Fruit fly (Drosophila melanogaster) whole organism, embryonic: ENCODE data around the gene Rab18.

ENCODE experiments used
- Bteb2 ChIP-seq: fragments of 200-800 bp; sonication (Bioruptor generic); optimal IDR thresholded peaks from 2 replicates; lab custom pipeline; 2016; ENCODE audit warnings: missing biosample characterization, missing genetic modification characterization
- C15 ChIP-seq: fragments of 200-800 bp; sonication (Bioruptor generic); IDR thresholded peaks from 3 replicates; pipeline ENCODE4 v1.3.6; 2022; ENCODE audit warnings: missing biosample characterization, missing genetic modification characterization
- CG10543 ChIP-seq: fragments of 200-800 bp; sonication (Bioruptor generic); optimal IDR thresholded peaks from 3 replicates; lab custom pipeline; 2017; ENCODE audit warnings: missing biosample characterization, mild to moderate bottlenecking, missing genetic modification characterization, moderate library complexity
- CG11504 ChIP-seq: fragments of 200-800 bp; sonication (Bioruptor generic); optimal IDR thresholded peaks from 3 replicates; lab custom pipeline; 2019; ENCODE audit warnings: missing biosample characterization, mild to moderate bottlenecking, missing genetic modification characterization, moderate library complexity
- CG12155 ChIP-seq: fragments of 200-800 bp; sonication (Bioruptor generic); optimal IDR thresholded peaks from 3 replicates; lab custom pipeline; 2016; ENCODE audit warnings: missing biosample characterization, missing genetic modification characterization
- CG12744 ChIP-seq: fragments of 200-800 bp; sonication (Bioruptor generic); optimal IDR thresholded peaks from 2 replicates; lab custom pipeline; 2016; ENCODE audit warnings: missing biosample characterization, missing genetic modification characterization
- CG14710 ChIP-seq: fragments of 200-800 bp; sonication (Bioruptor generic); optimal IDR thresholded peaks from 3 replicates; lab custom pipeline; 2019; ENCODE audit warnings: missing biosample characterization, mild to moderate bottlenecking, missing genetic modification characterization, moderate library complexity
- CG14965 ChIP-seq: fragments of 200-800 bp; sonication (Bioruptor generic); optimal IDR thresholded peaks from 2 replicates; lab custom pipeline; 2016; ENCODE audit warnings: missing biosample characterization, missing genetic modification characterization, borderline replicate concordance
- CG15269 ChIP-seq: fragments of 200-800 bp; sonication (Bioruptor generic); optimal IDR thresholded peaks from 2 replicates; lab custom pipeline; 2018; ENCODE audit warnings: missing biosample characterization, mild to moderate bottlenecking, missing genetic modification characterization, moderate library complexity
- CG1832 ChIP-seq: fragments of 200-800 bp; sonication (Bioruptor generic); optimal IDR thresholded peaks from 2 replicates; lab custom pipeline; 2017; ENCODE audit warnings: missing biosample characterization, mild to moderate bottlenecking, missing genetic modification characterization, inconsistent platforms
- CG18476 ChIP-seq: fragments of 200-800 bp; sonication (Bioruptor generic); optimal IDR thresholded peaks from 2 replicates; lab custom pipeline; 2016; ENCODE audit warnings: missing biosample characterization, mild to moderate bottlenecking, missing genetic modification characterization
- CG2116 ChIP-seq: fragments of 200-800 bp; sonication (Bioruptor generic); optimal IDR thresholded peaks from 3 replicates; lab custom pipeline; 2018; ENCODE audit warnings: missing biosample characterization, mild to moderate bottlenecking, missing genetic modification characterization
- CG30020 ChIP-seq: fragments of 200-800 bp; optimal IDR thresholded peaks from 2 replicates; lab custom pipeline; 2019; ENCODE audit warnings: missing biosample characterization, mild to moderate bottlenecking, missing genetic modification characterization, moderate library complexity
- CG3065 ChIP-seq: fragments of 200-800 bp; sonication (Bioruptor generic); optimal IDR thresholded peaks from 2 replicates; lab custom pipeline; 2016; ENCODE audit warnings: missing biosample characterization, missing genetic modification characterization
- CG31441 ChIP-seq: fragments of 200-800 bp; sonication (Bioruptor generic); IDR thresholded peaks from 2 replicates; pipeline ENCODE4 v1.3.6; 2022; ENCODE audit warnings: missing biosample characterization, missing genetic modification characterization
- CG3847 ChIP-seq: fragments of 200-800 bp; sonication (Bioruptor generic); IDR thresholded peaks from 2 replicates; pipeline ENCODE4 v1.3.6; 2022; ENCODE audit warnings: missing biosample characterization, missing genetic modification characterization
- CG3995 ChIP-seq: fragments of 200-800 bp; sonication (Bioruptor generic); optimal IDR thresholded peaks from 3 replicates; lab custom pipeline; 2016; ENCODE audit warnings: missing biosample characterization, missing genetic modification characterization
- CG42726 ChIP-seq: fragments of 200-800 bp; sonication (Bioruptor generic); IDR thresholded peaks from 2 replicates; pipeline ENCODE4 v1.3.6; 2022; ENCODE audit warnings: missing biosample characterization, missing genetic modification characterization; ENCODE audit not compliant: partially characterized antibody
- CG4360 ChIP-seq: fragments of 200-800 bp; sonication (Bioruptor generic); IDR thresholded peaks from 2 replicates; pipeline ENCODE4 v1.3.6; 2022; ENCODE audit warnings: missing biosample characterization, missing genetic modification characterization
- CG7963 ChIP-seq: fragments of 200-800 bp; sonication (Bioruptor generic); IDR thresholded peaks from 3 replicates; pipeline ENCODE4 v1.3.6; 2022; ENCODE audit warnings: missing biosample characterization, missing genetic modification characterization; ENCODE audit not compliant: partially characterized antibody
- CG8281 ChIP-seq: fragments of 200-800 bp; sonication (Bioruptor generic); optimal IDR thresholded peaks from 2 replicates; lab custom pipeline; 2018; ENCODE audit warnings: missing biosample characterization, mild to moderate bottlenecking, missing genetic modification characterization, moderate library complexity
- CG8478 ChIP-seq: fragments of >200 bp; optimal IDR thresholded peaks from 2 replicates; lab custom pipeline; 2018
- CG8924 ChIP-seq: fragments of 200-800 bp; optimal IDR thresholded peaks from 3 replicates; lab custom pipeline; 2019; ENCODE audit warnings: missing biosample characterization, mild to moderate bottlenecking, missing genetic modification characterization, moderate library complexity
- CoRest ChIP-seq: fragments of 200-800 bp; sonication (Bioruptor generic); optimal IDR thresholded peaks from 3 replicates; lab custom pipeline; 2018; ENCODE audit warnings: missing biosample characterization, mild to moderate bottlenecking, missing genetic modification characterization, moderate library complexity
- D ChIP-seq, 2 experiments: fragments of 200-800 bp in 1 of 2; fragments of >200 bp in 1 of 2; sonication (Bioruptor generic) in 1 of 2; optimal IDR thresholded peaks; 2 replicates in 1 of 2; 3 replicates in 1 of 2; lab custom pipeline; 2017; ENCODE audit warnings: mild to moderate bottlenecking in 1 of 2, missing biosample characterization in 1 of 2, missing genetic modification characterization in 1 of 2, missing genetic modification reagents in 1 of 2
- Dbx ChIP-seq: fragments of 200-800 bp; sonication (Bioruptor generic); IDR thresholded peaks from 3 replicates; pipeline ENCODE4 v1.3.6; 2022; ENCODE audit warnings: missing biosample characterization, missing genetic modification characterization
- Dip3 ChIP-seq: fragments of 200-800 bp; sonication (Bioruptor generic); optimal IDR thresholded peaks from 3 replicates; lab custom pipeline; 2016; ENCODE audit warnings: missing biosample characterization, missing genetic modification characterization
- Doc2 ChIP-seq: fragments of 200-800 bp; sonication (Bioruptor generic); IDR thresholded peaks from 2 replicates; pipeline ENCODE4 v1.3.6; 2022; ENCODE audit warnings: missing biosample characterization, missing genetic modification characterization
- Dp ChIP-seq: fragments of 200-800 bp; sonication (Bioruptor generic); optimal IDR thresholded peaks from 2 replicates; lab custom pipeline; 2018; ENCODE audit warnings: missing biosample characterization, mild to moderate bottlenecking, missing genetic modification characterization, moderate library complexity
- Ets65A ChIP-seq: fragments of 200-800 bp; sonication (Bioruptor generic); peaks from one replicate; lab custom pipeline; 2016; ENCODE audit warnings: missing biosample characterization, missing genetic modification characterization
- HLH54F ChIP-seq: fragments of 200-800 bp; sonication (Bioruptor generic); optimal IDR thresholded peaks from 3 replicates; lab custom pipeline; 2016; ENCODE audit warnings: missing biosample characterization, missing genetic modification characterization
- HLHmδ ChIP-seq: fragments of 200-800 bp; sonication (Bioruptor generic); optimal IDR thresholded peaks from 2 replicates; lab custom pipeline; 2018; ENCODE audit warnings: missing biosample characterization, mild to moderate bottlenecking, missing genetic modification characterization, moderate library complexity
- Oli ChIP-seq: fragments of 200-800 bp; sonication (Bioruptor generic); optimal IDR thresholded peaks from 2 replicates; lab custom pipeline; 2018; ENCODE audit warnings: missing biosample characterization, mild to moderate bottlenecking, missing genetic modification characterization, moderate library complexity
- Six4 ChIP-seq: fragments of 200-800 bp; sonication (Bioruptor generic); optimal IDR thresholded peaks from 2 replicates; lab custom pipeline; 2016; ENCODE audit warnings: missing biosample characterization, missing genetic modification characterization
- caup ChIP-seq: fragments of 200-800 bp; sonication (Bioruptor generic); optimal IDR thresholded peaks from 3 replicates; lab custom pipeline; 2017; ENCODE audit warnings: missing biosample characterization, mild to moderate bottlenecking, missing genetic modification characterization, moderate library complexity; ENCODE audit not compliant: severe bottlenecking
- crc ChIP-seq: fragments of 200-800 bp; sonication (Bioruptor generic); optimal IDR thresholded peaks from 2 replicates; lab custom pipeline; 2016; ENCODE audit warnings: missing biosample characterization, missing genetic modification characterization
- knrl ChIP-seq: fragments of 200-800 bp; sonication (Bioruptor generic); IDR thresholded peaks from 3 replicates; pipeline ENCODE4 v1.3.6; 2022; ENCODE audit warnings: missing biosample characterization, missing genetic modification characterization; ENCODE audit not compliant: partially characterized antibody
- lilli ChIP-seq: fragments of 200-800 bp; sonication (Bioruptor generic); optimal IDR thresholded peaks from 3 replicates; lab custom pipeline; 2016; ENCODE audit warnings: missing biosample characterization, missing genetic modification characterization
- nerfin-1 ChIP-seq: fragments of 200-800 bp; sonication (Bioruptor generic); optimal IDR thresholded peaks from 3 replicates; lab custom pipeline; 2019; ENCODE audit warnings: missing biosample characterization, mild to moderate bottlenecking, missing genetic modification characterization, moderate library complexity
- pho ChIP-seq: fragments of 200-800 bp; sonication (Bioruptor generic); optimal IDR thresholded peaks from 2 replicates; lab custom pipeline; 2016; ENCODE audit warnings: missing biosample characterization, missing genetic modification characterization
- pros ChIP-seq: fragments of 200-800 bp; sonication (Bioruptor generic); optimal IDR thresholded peaks from 3 replicates; lab custom pipeline; 2019; ENCODE audit warnings: missing biosample characterization, mild to moderate bottlenecking, missing genetic modification characterization, moderate library complexity
- repo ChIP-seq: fragments of 200-800 bp; sonication (Bioruptor generic); optimal IDR thresholded peaks from 2 replicates; lab custom pipeline; 2016; ENCODE audit warnings: missing biosample characterization, missing genetic modification characterization
- sc ChIP-seq, 3 experiments: fragments of >200 bp in 2 of 3; fragments of 200-800 bp in 1 of 3; sonication (Bioruptor generic) in 1 of 3; optimal IDR thresholded peaks; 2 replicates in 2 of 3; 3 replicates in 1 of 3; lab custom pipeline; 2017; ENCODE audit warnings: mild to moderate bottlenecking in 1 of 3, missing biosample characterization in 1 of 3, missing genetic modification characterization in 1 of 3, missing genetic modification reagents in 1 of 3
- sna ChIP-seq: fragments of 200-800 bp; sonication (Bioruptor generic); IDR thresholded peaks from 2 replicates; pipeline ENCODE4 v1.3.6; 2022; ENCODE audit warnings: missing biosample characterization, missing genetic modification characterization; ENCODE audit not compliant: partially characterized antibody
- tap ChIP-seq: fragments of 200-800 bp; optimal IDR thresholded peaks from 3 replicates; lab custom pipeline; 2019; ENCODE audit warnings: missing biosample characterization, mild to moderate bottlenecking, missing genetic modification characterization, moderate library complexity
- unpg ChIP-seq: fragments of 200-800 bp; sonication (Bioruptor generic); optimal IDR thresholded peaks from 3 replicates; lab custom pipeline; 2018; ENCODE audit warnings: missing biosample characterization, mild to moderate bottlenecking, missing genetic modification characterization, moderate library complexity
- usp ChIP-seq: fragments of >200 bp; optimal IDR thresholded peaks from 2 replicates; lab custom pipeline; 2017; ENCODE audit warnings: missing biosample characterization, missing genetic modification characterization

Rab18 gene

DNA sequence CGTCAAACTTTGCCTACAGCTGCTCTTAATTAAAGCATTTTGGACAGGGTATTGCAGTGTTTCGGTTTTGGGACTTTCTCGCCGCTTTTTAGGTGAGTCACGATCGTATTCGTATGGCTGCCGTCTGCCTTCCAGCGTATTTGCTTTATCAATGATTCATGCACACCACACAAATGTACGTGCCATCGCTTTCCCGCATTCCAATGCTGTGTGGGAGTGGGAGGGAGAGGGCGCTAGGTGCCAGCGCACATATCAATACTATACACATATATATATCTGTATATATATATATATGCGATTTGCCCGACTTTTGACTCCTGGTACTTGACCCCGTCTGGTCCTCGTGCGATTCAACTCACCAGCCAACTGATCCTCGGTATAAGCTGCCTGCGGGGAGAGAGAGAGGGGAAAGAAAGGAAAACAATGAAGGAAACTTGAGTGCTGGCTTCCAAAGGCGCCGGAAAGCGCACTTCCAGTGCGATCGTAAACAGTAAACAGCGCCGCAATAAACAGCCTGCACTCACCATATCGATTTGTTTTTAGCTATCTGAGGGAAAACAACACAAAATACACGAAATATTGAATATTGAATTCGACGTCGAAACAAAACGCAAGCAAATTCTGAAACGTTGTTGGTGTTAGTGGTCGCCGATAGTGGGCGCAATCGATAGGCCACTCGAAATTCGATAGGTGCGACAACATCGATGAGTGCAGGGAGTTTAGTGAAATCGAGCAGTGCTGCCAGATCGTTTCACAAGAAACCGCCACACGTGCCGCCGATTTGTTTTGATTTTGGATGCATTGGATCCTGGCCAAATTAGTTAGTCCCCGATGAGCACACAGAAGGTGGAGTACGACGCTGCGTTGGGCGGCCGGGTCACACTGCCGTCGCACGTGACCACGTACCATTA, 49.5 kb downstream of the Rab18 start, which contains the start of the genes Mlc-c and Pop1 (continued):
- TF ChIP-seq CG1832 (GFP tag; lab: Kevin White, UChicago) (peak; percentile 72), CG30020 (tag; lab: Kevin White, UChicago) (no peak), sc (optimal IDR thresholded peaks at IDR 0.05; lab: Kevin White, UChicago) (no peak), sc (GFP tag; optimal IDR thresholded peaks at IDR 0.05; lab: Kevin White, UChicago) (no peak), usp (GFP tag; lab: Kevin White, UChicago) (no peak), CG12155 (GFP tag; lab: Kevin White, UChicago) (no peak), C15 (GFP tag; lab: Robert Waterston, UW) (no peak), Doc2 (GFP tag; lab: Robert Waterston, UW) (no peak), sna (peak; percentile 82), pho (GFP tag; lab: Kevin White, UChicago) (no peak), CG4360 (GFP tag; lab: Robert Waterston, UW) (peak; percentile 50; the same call in 1 of the 2 replicates), Oli (tag; lab: Kevin White, UChicago) (no peak), D (optimal IDR thresholded peaks at IDR 0.05; lab: Kevin White, UChicago) (no peak), D (GFP tag; optimal IDR thresholded peaks at IDR 0.05; lab: Kevin White, UChicago) (no peak), Six4 (GFP tag; lab: Kevin White, UChicago) (no peak), HLHmδ (no peak), CG14965 (GFP tag; lab: Kevin White, UChicago) (no peak), CG15269 (tag; lab: Kevin White, UChicago) (no peak), CG3065 (GFP tag; lab: Kevin White, UChicago) (no peak), tap (tag; lab: Kevin White, UChicago) (no peak), CG18476 (GFP tag; lab: Kevin White, UChicago) (no peak), CG31441 (GFP tag; lab: Robert Waterston, UW) (no peak), unpg (GFP tag; lab: Kevin White, UChicago) (no peak), knrl (GFP tag; lab: Robert Waterston, UW) (peak; percentile 87), CG8924 (tag; lab: Kevin White, UChicago) (no peak), Dp (GFP tag; lab: Kevin White, UChicago) (peak; percentile 86), Dip3 (GFP tag; lab: Kevin White, UChicago) (no peak), CG2116 (GFP tag; lab: Kevin White, UChicago) (peak; percentile 80), Bteb2 (GFP tag; lab: Kevin White, UChicago) (no peak), CoRest (tag; lab: Kevin White, UChicago) (no peak), lilli (GFP tag; lab: Kevin White, UChicago) (no peak), CG3995 (GFP tag; lab: Kevin White, UChicago) (no peak), repo (GFP tag; lab: Kevin White, UChicago) (no peak), CG3847 (GFP tag; lab: Robert Waterston, UW) (peak; percentile 63), Dbx (GFP tag; lab: Robert Waterston, UW) (peak; percentile 49; the same call in 1 of the 3 replicates), CG12744 (GFP tag; lab: Kevin White, UChicago) (no peak), CG10543 (GFP tag; lab: Kevin White, UChicago) (no peak), caup (GFP tag; lab: Kevin White, UChicago) (no peak), CG8478 (lab: Kevin White, UChicago) (no peak), HLH54F (GFP tag; lab: Kevin White, UChicago) (no peak), crc (GFP tag; lab: Kevin White, UChicago) (no peak), CG42726 (GFP tag; lab: Robert Waterston, UW) (peak; percentile 96), CG8281 (no peak), CG11504 (tag; lab: Kevin White, UChicago) (no peak), CG7963 (GFP tag; lab: Robert Waterston, UW) (peak; percentile 85), CG14710 (tag; lab: Kevin White, UChicago) (peak; percentile 40), Ets65A (GFP tag; lab: Kevin White, UChicago) (no peak), nerfin-1 (tag; lab: Kevin White, UChicago) (peak; percentile 68), pros (GFP tag; lab: Kevin White, UChicago) (no peak)
